Worm (Caenorhabditis elegans): Measurements from ENCODE around the gene aps-1.
A peak's percentile ranks its signal among the peaks of the same experiment; 100 is the strongest.

The aps-1 gene

ce11 chrV:5990383-5990782 lies 27.4 kb upstream of the aps-1 start, which contains the start of gene fut-8:
fut-8 (minus strand) TSS chrV:5990483.
- TF ChIP-seq R02D3.7 (tag; optimal IDR thresholded peaks at IDR 0.05), result no peak
- TF ChIP-seq rbr-2 (tag; optimal IDR thresholded peaks at IDR 0.05), result no peak
- TF ChIP-seq nhr-11 (tag; optimal IDR thresholded peaks at IDR 0.05), result no peak
- no peak for TF ChIP-seq lin-29 (GFP tag; IDR thresholded peaks at IDR 0.05)
- TF ChIP-seq unc-62 (GFP tag; optimal IDR thresholded peaks at IDR 0.05 in 1 of 2), result peak in 1 of 2 experiments; percentile 1
- TF ChIP-seq unc-62 (tag; optimal IDR thresholded peaks at IDR 0.05), result no peak

ce11 chrV:5991490-5992069 lies 26.2 kb upstream of the aps-1 start:
- TF ChIP-seq vab-7 (GFP tag; IDR thresholded peaks at IDR 0.05), result no peak
- peak in 1 of 2 experiments; percentile 7 for TF ChIP-seq hif-1 (tag; optimal IDR thresholded peaks at IDR 0.05)
- no peak for TF ChIP-seq snpc-4 (tag; optimal IDR thresholded peaks at IDR 0.05)
- TF ChIP-seq php-3 (GFP tag; IDR thresholded peaks at IDR 0.05), result peak; percentile 83
- TF ChIP-seq ctbp-1 (GFP tag; IDR thresholded peaks at IDR 0.05), result peak; percentile 56; the same call in 1 of the 2 replicates
- no peak for TF ChIP-seq nhr-111 (GFP tag; optimal IDR thresholded peaks at IDR 0.05)
- no peak for TF ChIP-seq ZK337.2 (GFP tag; IDR thresholded peaks at IDR 0.05)
- TF ChIP-seq snpc-1.2 (GFP tag; IDR thresholded peaks at IDR 0.05), result no peak
- peak; percentile 78 for TF ChIP-seq hlh-30 (tag; optimal IDR thresholded peaks at IDR 0.05; ENCODE audit: insufficient read depth)
- peak; percentile 34 for TF ChIP-seq mxl-3 (GFP tag; optimal IDR thresholded peaks at IDR 0.05)
- TF ChIP-seq cey-2 (tag; optimal IDR thresholded peaks at IDR 0.05; ENCODE audit: borderline replicate concordance, insufficient read depth), result no peak
- no peak for TF ChIP-seq zfp-2 (tag; optimal IDR thresholded peaks at IDR 0.05)
- TF ChIP-seq T20F7.1 (GFP tag; optimal IDR thresholded peaks at IDR 0.05), result peak; percentile 30
- no peak for TF ChIP-seq gei-8 (GFP tag; optimal IDR thresholded peaks at IDR 0.05)
- no peak for TF ChIP-seq zfp-3 (GFP tag; conservative IDR thresholded peaks at IDR 0.05)
- TF ChIP-seq spr-3 (GFP tag; optimal IDR thresholded peaks at IDR 0.05), result no peak
- TF ChIP-seq zag-1 (tag; optimal IDR thresholded peaks at IDR 0.05), result no peak
- no peak for TF ChIP-seq egl-43 (GFP tag; IDR thresholded peaks at IDR 0.05)
- TF ChIP-seq mep-1 (tag; optimal IDR thresholded peaks at IDR 0.05), result peak; percentile 67
- TF ChIP-seq F37D6.2 (tag; optimal IDR thresholded peaks at IDR 0.05), result no peak
- no peak for TF ChIP-seq spr-1 (tag; optimal IDR thresholded peaks at IDR 0.05)
- TF ChIP-seq ceh-20 (GFP tag; IDR thresholded peaks at IDR 0.05), result peak; percentile 49; the same call in 1 of the 2 replicates
- TF ChIP-seq dmd-6 (GFP tag; IDR thresholded peaks at IDR 0.05), result peak; percentile 65
- TF ChIP-seq mes-2 (tag; optimal IDR thresholded peaks at IDR 0.05; ENCODE audit: poor library complexity, severe bottlenecking), result no peak
- peak; percentile 27 for TF ChIP-seq ceh-28 (tag; optimal IDR thresholded peaks at IDR 0.05)
- TF ChIP-seq dmd-9 (GFP tag; IDR thresholded peaks at IDR 0.05), result no peak
- TF ChIP-seq skn-1 (tag; optimal IDR thresholded peaks at IDR 0.05), result no peak
- TF ChIP-seq attf-4 (tag; optimal IDR thresholded peaks at IDR 0.05), result no peak
- TF ChIP-seq F44E2.7 (GFP tag; IDR thresholded peaks at IDR 0.05), result no peak
- no peak for TF ChIP-seq Y75B8A.6 (GFP tag; IDR thresholded peaks at IDR 0.05)
- no peak for TF ChIP-seq Y5F2A.4 (GFP tag; optimal IDR thresholded peaks at IDR 0.05)
- no peak for TF ChIP-seq tag-97 (GFP tag; IDR thresholded peaks at IDR 0.05)
- TF ChIP-seq ceh-82 (tag; optimal IDR thresholded peaks at IDR 0.05), result no peak
- no peak for TF ChIP-seq zip-2 (tag; optimal IDR thresholded peaks at IDR 0.05)
- TF ChIP-seq ceh-44 (GFP tag; IDR thresholded peaks at IDR 0.05), result no peak
- TF ChIP-seq ama-1 (optimal IDR thresholded peaks at IDR 0.05), result no peak
- TF ChIP-seq unc-130 (GFP tag; optimal IDR thresholded peaks at IDR 0.05), result no peak
- TF ChIP-seq hlh-11 (tag; optimal IDR thresholded peaks at IDR 0.05), result peak; percentile 43
- TF ChIP-seq nhr-28 (tag; optimal IDR thresholded peaks at IDR 0.05), result peak; percentile 80
- TF ChIP-seq lin-15B (tag; optimal IDR thresholded peaks at IDR 0.05), result no peak
- no peak for TF ChIP-seq lir-3 (tag; optimal IDR thresholded peaks at IDR 0.05)
- peak in 1 of 2 experiments; percentile 97 for TF ChIP-seq unc-62 (GFP tag; optimal IDR thresholded peaks at IDR 0.05 in 1 of 2)
- no peak for TF ChIP-seq unc-62 (tag; optimal IDR thresholded peaks at IDR 0.05)
- TF ChIP-seq dve-1 (tag; optimal IDR thresholded peaks at IDR 0.05; ENCODE audit: insufficient read depth), result peak; percentile 24
- no peak for TF ChIP-seq F26F4.8 (GFP tag; conservative IDR thresholded peaks at IDR 0.05)

Measured in whole organism, L4 larva.